Worm (Caenorhabditis elegans) whole organism, mixed stage, embryonic: ENCODE measurements around the gene C47E12.9.

ENCODE experiments used
- blmp-1 ChIP-seq: fragments of 150-350 bp; optimal IDR thresholded peaks from 2 replicates; lab custom pipeline; 2014; ENCODE audit warnings: missing biosample characterization, missing genetic modification characterization
- nhr-2 ChIP-seq: fragments of 150-350 bp; optimal IDR thresholded peaks from 2 replicates; lab custom pipeline; 2014; ENCODE audit warnings: missing biosample characterization, missing genetic modification characterization
- nhr-237 ChIP-seq: fragments of 150-350 bp; optimal IDR thresholded peaks from 2 replicates; lab custom pipeline; 2014; ENCODE audit warnings: missing biosample characterization, missing genetic modification characterization
- snpc-4 ChIP-seq: fragments of 150-350 bp; optimal IDR thresholded peaks from 2 replicates; lab custom pipeline; 2014; ENCODE audit warnings: missing biosample characterization, missing genetic modification characterization
- sptf-1 ChIP-seq: sonication (generic microtip); optimal IDR thresholded peaks from 2 replicates; lab custom pipeline; 2017; ENCODE audit warnings: mild to moderate bottlenecking, missing genetic modification characterization, moderate library complexity, missing compliant biosample characterization

DNA sequence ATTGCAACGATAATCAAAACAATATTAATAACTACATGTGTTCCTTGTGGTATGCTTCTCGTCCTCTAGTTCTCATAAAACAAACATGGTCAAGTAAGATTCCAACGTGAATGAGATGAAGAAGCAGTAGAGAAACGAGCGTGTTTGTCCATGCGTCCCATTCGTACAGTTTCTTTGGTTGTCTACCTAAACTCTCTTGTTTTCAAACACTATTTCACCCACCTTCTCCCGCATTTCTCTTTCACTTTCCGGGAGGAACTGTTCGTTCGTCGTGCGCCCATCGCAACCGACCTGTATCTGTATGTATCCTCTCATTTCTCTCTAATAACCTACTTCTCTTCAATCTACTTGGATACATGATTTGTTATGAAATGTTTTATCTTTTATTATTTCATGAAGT lies 33.3 kb downstream of the C47E12.9 start:
- TF ChIP-seq snpc-4 (tag; lab: Kevin White, UChicago) (no peak), sptf-1 (tag; lab: Kevin White, UChicago) (no peak), blmp-1 (peak; percentile 82), nhr-2 (tag; lab: Kevin White, UChicago) (no peak), nhr-237 (tag; lab: Kevin White, UChicago) (peak; percentile 15)
